Fruit fly (Drosophila melanogaster) Kc167 (cell line): ENCODE results near the gene CG32191.

Source experiments
- Myc ChIP-seq: fragments of >200 bp; optimal IDR thresholded peaks from 2 replicates; lab custom pipeline; 2017; ENCODE audit warnings: missing external identifiers
- psq ChIP-seq: fragments of >200 bp; optimal IDR thresholded peaks from 2 replicates; lab custom pipeline; 2017; ENCODE audit warnings: missing external identifiers

dm6 chr3L:17804511-17804910 lies 4.4 kb downstream of the CG32191 start, which contains the start of gene ais:
- TF ChIP-seq psq (lab: Kevin White, UChicago) (no peak), Myc (lab: Kevin White, UChicago) (no peak)
